Worm (Caenorhabditis elegans) whole organism, young adult: Measurements from ENCODE around the gene mrps-18A.

Experiments
- B0261.1 ChIP-seq: sonication (generic microtip); optimal IDR thresholded peaks from 2 replicates; lab custom pipeline; 2016; ENCODE audit warnings: mild to moderate bottlenecking, missing genetic modification characterization, moderate library complexity, missing compliant biosample characterization
- B0336.3 ChIP-seq: fragments of 200-800 bp; sonication (Bioruptor generic); IDR thresholded peaks from 2 replicates; pipeline ENCODE4 v1.3.6; 2022; ENCODE audit warnings: missing genetic modification characterization, missing compliant biosample characterization
- F22D6.2 ChIP-seq: sonication (generic microtip); optimal IDR thresholded peaks from 2 replicates; lab custom pipeline; 2016; ENCODE audit warnings: mild to moderate bottlenecking, missing genetic modification characterization, missing compliant biosample characterization
- F23B12.7 ChIP-seq: sonication (generic microtip); optimal IDR thresholded peaks from 2 replicates; lab custom pipeline; 2017; ENCODE audit warnings: missing genetic modification characterization, mild to moderate bottlenecking, missing compliant biosample characterization, antibody characterized with exemption, moderate library complexity; ENCODE audit not compliant: insufficient read depth
- K12H6.12 ChIP-seq: fragments of 200-800 bp; sonication (Bioruptor generic); optimal IDR thresholded peaks from 2 replicates; lab custom pipeline; 2018; ENCODE audit warnings: mild to moderate bottlenecking, missing genetic modification characterization, missing compliant biosample characterization
- Y53F4B.3 ChIP-seq: fragments of 200-800 bp; sonication (Bioruptor generic); IDR thresholded peaks from 2 replicates; pipeline ENCODE4 v1.3.6; 2022; ENCODE audit warnings: missing genetic modification reagents, missing genetic modification characterization, missing compliant biosample characterization
- Y53G8AR.9 ChIP-seq: fragments of 200-800 bp; sonication (Bioruptor generic); conservative IDR thresholded peaks from 2 replicates; pipeline ENCODE4 v1.3.6; 2022; ENCODE audit warnings: missing genetic modification reagents, missing genetic modification characterization, missing compliant biosample characterization
- Y56A3A.18 ChIP-seq: fragments of 200-800 bp; sonication (Bioruptor generic); IDR thresholded peaks from 2 replicates; pipeline ENCODE4 v1.3.6; 2022; ENCODE audit warnings: missing genetic modification reagents, missing genetic modification characterization, missing compliant biosample characterization
- ZK185.1 ChIP-seq: sonication (generic microtip); optimal IDR thresholded peaks from 2 replicates; lab custom pipeline; 2016; ENCODE audit warnings: mild to moderate bottlenecking, missing genetic modification characterization, missing compliant biosample characterization; ENCODE audit not compliant: poor library complexity, severe bottlenecking
- ama-1 ChIP-seq, 3 experiments: fragments of 150-350 bp in 1 of 3; sonication (generic microtip) in 2 of 3; optimal IDR thresholded peaks; 2 replicates each; lab custom pipeline; 2014 to 2018; ENCODE audit warnings: missing biosample characterization in 2 of 3, missing genetic modification characterization in 2 of 3, missing genetic modification reagents in 2 of 3
- attf-3 ChIP-seq: fragments of 200-800 bp; sonication (Bioruptor generic); conservative IDR thresholded peaks from 2 replicates; pipeline ENCODE4 v1.3.6; 2022; ENCODE audit warnings: missing genetic modification reagents, missing genetic modification characterization, missing compliant biosample characterization
- die-1 ChIP-seq: sonication (generic microtip); optimal IDR thresholded peaks from 2 replicates; lab custom pipeline; 2016; ENCODE audit warnings: missing genotype, mild to moderate bottlenecking, missing genetic modification characterization, missing compliant biosample characterization
- dox-1 ChIP-seq: fragments of 200-800 bp; sonication (Bioruptor generic); IDR thresholded peaks from 2 replicates; pipeline ENCODE4 v1.3.6; 2022; ENCODE audit warnings: missing genetic modification reagents, missing genetic modification characterization, missing compliant biosample characterization
- dpff-1 ChIP-seq: sonication (generic microtip); optimal IDR thresholded peaks from 2 replicates; lab custom pipeline; 2017; ENCODE audit warnings: mild to moderate bottlenecking, missing genetic modification characterization, missing compliant biosample characterization
- dpl-1 ChIP-seq: fragments of 150-350 bp; optimal IDR thresholded peaks from 2 replicates; lab custom pipeline; 2014; ENCODE audit warnings: missing biosample characterization, missing genetic modification reagents, missing genetic modification characterization
- efl-1 ChIP-seq: fragments of 150-350 bp; optimal IDR thresholded peaks from 2 replicates; lab custom pipeline; 2014; ENCODE audit warnings: missing biosample characterization, missing genetic modification reagents, missing genetic modification characterization
- egl-18 ChIP-seq: fragments of 200-800 bp; sonication (Bioruptor generic); IDR thresholded peaks from 2 replicates; pipeline ENCODE4 v1.3.6; 2022; ENCODE audit warnings: missing genetic modification reagents, missing genetic modification characterization, missing compliant biosample characterization
- egl-44 ChIP-seq: fragments of 200-800 bp; sonication (Bioruptor generic); IDR thresholded peaks from 2 replicates; pipeline ENCODE4 v1.3.6; 2022; ENCODE audit warnings: missing genetic modification reagents, missing genetic modification characterization, missing compliant biosample characterization
- ekl-4 ChIP-seq: fragments of 200-800 bp; sonication (Bioruptor generic); IDR thresholded peaks from 2 replicates; pipeline ENCODE4 v1.3.6; 2022; ENCODE audit warnings: missing genetic modification reagents, missing genetic modification characterization, missing compliant biosample characterization
- ets-4 ChIP-seq: fragments of 200-800 bp; sonication (Bioruptor generic); optimal IDR thresholded peaks from 2 replicates; lab custom pipeline; 2018; ENCODE audit warnings: mild to moderate bottlenecking, missing genetic modification characterization, missing compliant biosample characterization
- gei-17 ChIP-seq: fragments of 200-800 bp; sonication (Bioruptor generic); optimal IDR thresholded peaks from 2 replicates; lab custom pipeline; 2018; ENCODE audit warnings: mild to moderate bottlenecking, missing genetic modification characterization, missing compliant biosample characterization
- hlh-26 ChIP-seq: fragments of 200-800 bp; sonication (Bioruptor generic); conservative IDR thresholded peaks from 2 replicates; pipeline ENCODE4 v1.3.6; 2022; ENCODE audit warnings: missing genetic modification reagents, missing genetic modification characterization, missing compliant biosample characterization
- hmg-1.2 ChIP-seq: fragments of 200-800 bp; sonication (Bioruptor generic); IDR thresholded peaks from 2 replicates; pipeline ENCODE4 v1.3.6; 2022; ENCODE audit warnings: missing genetic modification reagents, missing genetic modification characterization, missing compliant biosample characterization
- let-607 ChIP-seq, 2 experiments: fragments of 200-800 bp in 1 of 2; sonication (Bioruptor generic) in 1 of 2; sonication (generic microtip) in 1 of 2; optimal IDR thresholded peaks; 2 replicates each; lab custom pipeline; 2016 to 2018; ENCODE audit warnings: mild to moderate bottlenecking in 2 of 2, missing compliant biosample characterization in 2 of 2, missing genetic modification characterization in 2 of 2, moderate library complexity in 2 of 2, missing genotype in 1 of 2
- lin-26 ChIP-seq: fragments of 200-800 bp; sonication (Bioruptor generic); IDR thresholded peaks from 2 replicates; pipeline ENCODE4 v1.3.6; 2022; ENCODE audit warnings: missing genetic modification reagents, missing genetic modification characterization, missing compliant biosample characterization
- lin-40 ChIP-seq: sonication (generic microtip); optimal IDR thresholded peaks from 2 replicates; lab custom pipeline; 2016; ENCODE audit warnings: missing genetic modification characterization, mild to moderate bottlenecking, missing compliant biosample characterization, missing genotype, missing genetic modification reagents
- lin-54 ChIP-seq: fragments of 200-800 bp; sonication (Bioruptor generic); optimal IDR thresholded peaks from 2 replicates; lab custom pipeline; 2018; ENCODE audit warnings: mild to moderate bottlenecking, missing genetic modification characterization, missing compliant biosample characterization
- madf-10 ChIP-seq: sonication (generic microtip); optimal IDR thresholded peaks from 2 replicates; lab custom pipeline; 2016; ENCODE audit warnings: mild to moderate bottlenecking, missing genetic modification characterization, missing compliant biosample characterization
- madf-6 ChIP-seq: fragments of 200-800 bp; sonication (Bioruptor generic); IDR thresholded peaks from 2 replicates; pipeline ENCODE4 v1.3.6; 2022; ENCODE audit warnings: missing genetic modification reagents, missing genetic modification characterization, missing compliant biosample characterization
- madf-8 ChIP-seq: fragments of 200-800 bp; sonication (Bioruptor generic); conservative IDR thresholded peaks from 2 replicates; pipeline ENCODE4 v1.3.6; 2022; ENCODE audit warnings: missing genetic modification reagents, missing genetic modification characterization, missing compliant biosample characterization
- mcd-1 ChIP-seq: fragments of 200-800 bp; sonication (Bioruptor generic); IDR thresholded peaks from 2 replicates; pipeline ENCODE4 v1.3.6; 2022; ENCODE audit warnings: missing genetic modification reagents, missing genetic modification characterization, missing compliant biosample characterization
- nfyb-1 ChIP-seq: fragments of 200-800 bp; sonication (Bioruptor generic); IDR thresholded peaks from 2 replicates; pipeline ENCODE4 v1.3.6; 2022; ENCODE audit warnings: missing genetic modification reagents, missing genetic modification characterization, missing compliant biosample characterization
- nhr-179 ChIP-seq: sonication (generic microtip); optimal IDR thresholded peaks from 2 replicates; lab custom pipeline; 2016; ENCODE audit warnings: mild to moderate bottlenecking, missing genetic modification characterization, missing compliant biosample characterization
- nhr-27 ChIP-seq: fragments of 200-800 bp; sonication (Bioruptor generic); optimal IDR thresholded peaks from 2 replicates; lab custom pipeline; 2018; ENCODE audit warnings: mild to moderate bottlenecking, missing genetic modification characterization, moderate library complexity, missing compliant biosample characterization
- nhr-80 ChIP-seq: sonication (generic microtip); optimal IDR thresholded peaks from 2 replicates; lab custom pipeline; 2016; ENCODE audit warnings: missing genetic modification characterization, missing compliant biosample characterization
- pha-4 ChIP-seq: fragments of 150-350 bp; sonication (generic microtip); optimal IDR thresholded peaks from 2 replicates; lab custom pipeline; 2014; ENCODE audit warnings: missing biosample characterization, missing genetic modification reagents, missing genetic modification characterization
- repo-1 ChIP-seq: sonication (generic microtip); optimal IDR thresholded peaks from 2 replicates; lab custom pipeline; 2017; ENCODE audit warnings: mild to moderate bottlenecking, missing genetic modification characterization, missing compliant biosample characterization
- snpc-1.3 ChIP-seq: sonication (generic microtip); optimal IDR thresholded peaks from 2 replicates; lab custom pipeline; 2017; ENCODE audit warnings: missing genetic modification characterization, mild to moderate bottlenecking, missing compliant biosample characterization, antibody characterized with exemption, moderate library complexity, missing genotype, missing genetic modification reagents; ENCODE audit not compliant: insufficient read depth
- snpc-4 ChIP-seq, 5 experiments: fragments of 150-350 bp in 1 of 5; sonication (generic microtip) in 4 of 5; optimal IDR thresholded peaks; 2 replicates each; lab custom pipeline; 2014 to 2018; ENCODE audit warnings: missing genetic modification characterization in 5 of 5, missing biosample characterization in 3 of 5, antibody characterized with exemption in 2 of 5, mild to moderate bottlenecking in 2 of 5, missing compliant biosample characterization in 2 of 5, missing genotype in 2 of 5, moderate library complexity in 2 of 5, missing genetic modification reagents in 1 of 5
- somi-1 ChIP-seq: fragments of 200-800 bp; sonication (Bioruptor generic); optimal IDR thresholded peaks from 2 replicates; lab custom pipeline; 2018; ENCODE audit warnings: mild to moderate bottlenecking, missing genetic modification characterization, missing compliant biosample characterization
- tlf-1 ChIP-seq: fragments of 200-800 bp; sonication (Bioruptor generic); optimal IDR thresholded peaks from 2 replicates; lab custom pipeline; 2018; ENCODE audit warnings: mild to moderate bottlenecking, missing genetic modification characterization, missing compliant biosample characterization
- xnd-1 ChIP-seq: sonication (generic microtip); optimal IDR thresholded peaks from 2 replicates; lab custom pipeline; 2016; ENCODE audit warnings: missing genotype, missing genetic modification reagents, missing genetic modification characterization, missing compliant biosample characterization
- zfh-2 ChIP-seq: fragments of 200-800 bp; sonication (Bioruptor generic); conservative IDR thresholded peaks from 2 replicates; pipeline ENCODE4 v1.3.6; 2022; ENCODE audit warnings: missing genetic modification reagents, missing genetic modification characterization, missing compliant biosample characterization
- ztf-18 ChIP-seq: sonication (generic microtip); optimal IDR thresholded peaks from 2 replicates; lab custom pipeline; 2016; ENCODE audit warnings: missing genotype, mild to moderate bottlenecking, missing genetic modification characterization, missing compliant biosample characterization

The mrps-18A gene

ce11 chrIII:8358213-8358672 is 26.5 kb upstream of the mrps-18A start, which contains the start of the genes R05D3.8 and rfp-1 (continued):
- TF ChIP-seq dpff-1 (tag; lab: Kevin White, UChicago) (no peak), madf-8 (GFP tag; lab: Robert Waterston, UW) (peak; percentile 52), lin-54 (GFP tag; lab: Kevin White, UChicago) (peak; percentile 81), B0261.1 (tag; lab: Kevin White, UChicago) (no peak)

DNA sequence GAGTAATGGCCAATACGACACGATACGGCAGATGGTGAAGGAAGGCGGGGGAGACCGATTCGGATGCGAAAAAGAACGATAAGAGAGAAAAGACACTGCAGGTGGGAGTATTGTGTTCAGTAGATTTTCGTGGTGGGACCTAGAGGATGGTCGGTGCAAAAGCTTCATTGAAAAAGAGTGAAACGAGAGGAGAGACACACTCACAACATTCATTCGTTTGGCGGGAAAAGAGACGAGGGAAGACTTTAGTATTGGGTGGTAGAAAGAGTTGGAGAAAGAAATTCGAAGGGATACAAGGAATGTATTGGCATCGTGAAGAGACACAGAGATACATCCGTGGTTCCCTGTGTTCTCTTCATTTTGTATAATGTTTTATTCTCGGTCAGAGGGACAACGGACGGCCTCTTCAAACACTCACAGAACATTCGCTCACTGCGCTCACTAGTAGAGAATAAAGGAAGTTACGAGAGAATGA is 24.7 kb upstream of the mrps-18A start:
- TF ChIP-seq Y56A3A.18 (no peak), attf-3 (GFP tag; lab: Robert Waterston, UW) (0 out of 2 replicates have a peak, but pooled peaks have one; percentile 21), nhr-179 (tag; lab: Kevin White, UChicago) (no peak), xnd-1 (tag; lab: Kevin White, UChicago) (no peak), lin-40 (peak; percentile 57), ZK185.1 (tag; lab: Kevin White, UChicago) (peak; percentile 53), snpc-1.3 (tag; lab: Kevin White, UChicago) (peak; percentile 12), egl-18 (no peak), dpl-1 (peak; percentile 31), mcd-1 (peak; percentile 47; the same call in 1 of the 2 replicates), nfyb-1 (GFP tag; lab: Robert Waterston, UW) (0 out of 2 replicates have a peak, but pooled peaks have one; percentile 54), F23B12.7 (tag; lab: Kevin White, UChicago) (no peak), ekl-4 (peak; percentile 65; the same call in 1 of the 2 replicates), ets-4 (GFP tag; lab: Kevin White, UChicago) (no peak), somi-1 (GFP tag; lab: Kevin White, UChicago) (peak; percentile 39), ztf-18 (peak; percentile 20), gei-17 (GFP tag; lab: Kevin White, UChicago) (peak; percentile 8), F22D6.2 (tag; lab: Kevin White, UChicago) (no peak), ama-1 (optimal IDR thresholded peaks at IDR 0.05; lab: Kevin White, UChicago) (peak; percentile 32), ama-1 (GFP tag; optimal IDR thresholded peaks at IDR 0.05; lab: Kevin White, UChicago) (no peak), nhr-80 (tag; lab: Kevin White, UChicago) (peak; percentile 78), dpff-1 (tag; lab: Kevin White, UChicago) (no peak), repo-1 (peak; percentile 34), hmg-1.2 (GFP tag; lab: Robert Waterston, UW) (peak; percentile 80; the same call in 1 of the 2 replicates), efl-1 (GFP tag; lab: Kevin White, UChicago) (no peak), pha-4 (no peak), zfh-2 (GFP tag; lab: Robert Waterston, UW) (peak; percentile 43; the same call in 1 of the 2 replicates), lin-26 (no peak), let-607 (tag; optimal IDR thresholded peaks at IDR 0.05; lab: Kevin White, UChicago) (peak in 1 of 2 experiments; percentile 44), tlf-1 (GFP tag; lab: Kevin White, UChicago) (peak; percentile 2), snpc-4 (GFP tag; optimal IDR thresholded peaks at IDR 0.05; lab: Kevin White, UChicago) (no peak), snpc-4 (tag; optimal IDR thresholded peaks at IDR 0.05; lab: Kevin White, UChicago) (peak in 3 of 4 experiments; percentile 5 to 46 (median 39)), nhr-27 (tag; lab: Kevin White, UChicago) (no peak), dox-1 (GFP tag; lab: Robert Waterston, UW) (peak; percentile 59), hlh-26 (GFP tag; lab: Robert Waterston, UW) (no peak), Y53F4B.3 (GFP tag; lab: Robert Waterston, UW) (no peak), K12H6.12 (tag; lab: Kevin White, UChicago) (peak; percentile 73), egl-44 (GFP tag; lab: Robert Waterston, UW) (0 out of 2 replicates have a peak, but pooled peaks have one; percentile 25), Y53G8AR.9 (GFP tag; lab: Robert Waterston, UW) (0 out of 2 replicates have a peak, but pooled peaks have one; percentile 40), madf-6 (GFP tag; lab: Robert Waterston, UW) (peak; percentile 29), madf-10 (tag; lab: Kevin White, UChicago) (peak; percentile 54), die-1 (tag; lab: Kevin White, UChicago) (peak; percentile 22), B0336.3 (GFP tag; lab: Robert Waterston, UW) (peak; percentile 62; the same call in 1 of the 2 replicates)
